Fruit fly (Drosophila melanogaster) whole organism, adult: ENCODE measurements around the gene Acp26Aa.

Experiments
- CG7045 ChIP-seq: fragments of 200-800 bp; sonication (Bioruptor generic); optimal IDR thresholded peaks from 2 replicates; lab custom pipeline; 2017; ENCODE audit warnings: missing biosample characterization, mild to moderate bottlenecking, missing genetic modification characterization
- CG7101 ChIP-seq: fragments of 200-800 bp; sonication (Bioruptor generic); optimal IDR thresholded peaks from 2 replicates; lab custom pipeline; 2018; ENCODE audit warnings: missing biosample characterization, mild to moderate bottlenecking, missing genetic modification characterization, moderate library complexity
- Clk ChIP-seq: fragments of 200-800 bp; sonication (Bioruptor generic); optimal IDR thresholded peaks from 2 replicates; lab custom pipeline; 2017; ENCODE audit warnings: missing biosample characterization, missing genetic modification characterization
- Crg-1 ChIP-seq: fragments of 200-800 bp; sonication (Bioruptor generic); optimal IDR thresholded peaks from 2 replicates; lab custom pipeline; 2016; ENCODE audit warnings: missing biosample characterization, missing genetic modification characterization
- cic ChIP-seq: fragments of 200-800 bp; sonication (Bioruptor generic); optimal IDR thresholded peaks from 2 replicates; lab custom pipeline; 2017; ENCODE audit warnings: missing biosample characterization, mild to moderate bottlenecking, missing genetic modification characterization, moderate library complexity
- kay ChIP-seq: fragments of 200-800 bp; sonication (Bioruptor generic); peaks from one replicate; lab custom pipeline; 2016; ENCODE audit warnings: missing biosample characterization, missing genetic modification characterization, borderline replicate concordance

dm6 chr2L:5927363-5927762 lies 33.7 kb upstream of the Acp26Aa start:
- no peak for TF ChIP-seq kay (GFP tag; lab: Kevin White, UChicago)
- no peak for TF ChIP-seq Clk
- TF ChIP-seq CG7101 (tag; lab: Kevin White, UChicago), result no peak
- TF ChIP-seq Crg-1, result no peak
- no peak for TF ChIP-seq CG7045 (GFP tag; lab: Kevin White, UChicago)
- TF ChIP-seq cic (GFP tag; lab: Kevin White, UChicago), result no peak
